Worm (Caenorhabditis elegans): ENCODE results near the gene R02D5.8.

- TF ChIP-seq ztf-23 (GFP tag; IDR thresholded peaks at IDR 0.05) = no peak
- no peak for TF ChIP-seq tab-1 (GFP tag; IDR thresholded peaks at IDR 0.05)
- TF ChIP-seq flt-1 (GFP tag; IDR thresholded peaks at IDR 0.05) = no peak
- no peak for TF ChIP-seq med-1 (GFP tag; optimal IDR thresholded peaks at IDR 0.05; ENCODE audit: insufficient read depth)
- no peak for TF ChIP-seq T22C8.4 (GFP tag; IDR thresholded peaks at IDR 0.05)
- TF ChIP-seq ztf-29 (GFP tag; IDR thresholded peaks at IDR 0.05) = no peak
Observed at ce11 chrV:14481401-14481800, 37.8 kb downstream of the R02D5.8 start, which contains the start of gene R02D5.7.
